Worm (Caenorhabditis elegans): ENCODE data around the gene nep-5.
A peak's percentile ranks its signal among the peaks of the same experiment; 100 is the strongest.

- TF ChIP-seq egl-27 (tag; optimal IDR thresholded peaks at IDR 0.05) (no peak), sptf-1 (tag; optimal IDR thresholded peaks at IDR 0.05) (no peak), pag-3 (tag; optimal IDR thresholded peaks at IDR 0.05; ENCODE audit: borderline replicate concordance, insufficient read depth) (no peak), vab-15 (tag; optimal IDR thresholded peaks at IDR 0.05) (no peak), ceh-82 (tag; optimal IDR thresholded peaks at IDR 0.05) (peak; percentile 51 to 73 (median 67)), jun-1 (tag; optimal IDR thresholded peaks at IDR 0.05) (peak; percentile 58), lin-13 (GFP tag; optimal IDR thresholded peaks at IDR 0.05) (peak; percentile 32), unc-62 (GFP tag; optimal IDR thresholded peaks at IDR 0.05) (no peak), dsc-1 (tag; optimal IDR thresholded peaks at IDR 0.05) (peak; percentile 59), ztf-4 (tag; optimal IDR thresholded peaks at IDR 0.05) (no peak)
These were observed 14.0 kb upstream of the nep-5 start, which contains the start of gene mrps-16 for ce11 chrII:5473946-5474423.

Measured in whole organism, L1 larva.